Worm (Caenorhabditis elegans) whole organism, L4 larva: ENCODE data around the gene sqv-6.

Experiments used
- ceh-28 ChIP-seq: fragments of 150-350 bp; optimal IDR thresholded peaks from 2 replicates; lab custom pipeline; 2014; ENCODE audit warnings: missing biosample characterization, missing genetic modification reagents, missing genetic modification characterization
- ceh-44 ChIP-seq: fragments of 200-800 bp; sonication (Bioruptor generic); IDR thresholded peaks from 2 replicates; pipeline ENCODE4 v1.3.6; 2022; ENCODE audit warnings: missing genetic modification reagents, missing genetic modification characterization, missing compliant biosample characterization

DNA sequence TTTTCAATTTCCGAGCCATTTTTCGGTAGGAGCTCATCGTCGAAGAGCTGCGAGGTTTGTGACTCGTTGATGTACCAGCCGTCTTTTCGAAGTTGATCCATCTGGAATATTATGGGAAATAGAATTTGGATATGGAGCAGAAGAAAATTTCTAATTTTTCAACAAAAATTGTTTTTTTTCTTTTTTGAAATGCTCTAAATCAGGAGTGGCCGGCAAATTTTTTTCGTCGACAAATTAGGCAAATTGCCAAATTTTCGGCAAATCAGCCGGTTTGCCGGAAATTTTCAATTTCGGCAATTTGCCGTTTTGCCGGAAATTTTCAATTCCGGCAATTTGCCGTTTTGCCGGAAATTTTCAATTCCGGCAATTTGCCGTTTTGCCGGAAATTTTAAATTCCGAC, 19.4 kb downstream of the sqv-6 start, which contains the start of gene Y50D4C.3:
- no peak for TF ChIP-seq ceh-28 (tag; lab: Kevin White, UChicago)
- TF ChIP-seq ceh-44 (GFP tag; lab: Robert Waterston, UW) = no peak
